Worm (Caenorhabditis elegans): ENCODE results near the gene K07D4.9.

- TF ChIP-seq unc-62 (GFP tag; optimal IDR thresholded peaks at IDR 0.05): no peak
- TF ChIP-seq ztf-4 (tag; optimal IDR thresholded peaks at IDR 0.05): no peak
- TF ChIP-seq ZK546.5 (tag; optimal IDR thresholded peaks at IDR 0.05): no peak
- TF ChIP-seq lin-15B (tag; optimal IDR thresholded peaks at IDR 0.05): no peak
- no peak for TF ChIP-seq fkh-10 (GFP tag; optimal IDR thresholded peaks at IDR 0.05)
- no peak for TF ChIP-seq ama-1 (optimal IDR thresholded peaks at IDR 0.05)
- no peak for TF ChIP-seq nhr-237 (tag; optimal IDR thresholded peaks at IDR 0.05)
- no peak for TF ChIP-seq daf-12 (tag; optimal IDR thresholded peaks at IDR 0.05)
- TF ChIP-seq elt-3 (tag; optimal IDR thresholded peaks at IDR 0.05): no peak
- no peak for TF ChIP-seq nhr-76 (tag; optimal IDR thresholded peaks at IDR 0.05)
- no peak for TF ChIP-seq aly-2 (tag; optimal IDR thresholded peaks at IDR 0.05)
- no peak for TF ChIP-seq ztf-11 (tag; optimal IDR thresholded peaks at IDR 0.05)
- no peak for TF ChIP-seq unc-39 (tag; optimal IDR thresholded peaks at IDR 0.05)
These were observed 48.0 kb upstream of the K07D4.9 start for ce11 chrII:3980373-3980772.
